Fruit fly (Drosophila melanogaster) whole organism, pupa: ENCODE results near the gene CG7806.

Experiments
- CG10348 ChIP-seq: fragments of 200-800 bp; sonication (Bioruptor generic); IDR thresholded peaks from 2 replicates; pipeline ENCODE4 v1.3.6; 2022; ENCODE audit warnings: missing biosample characterization, missing genetic modification characterization
- CG12605 ChIP-seq: fragments of 200-800 bp; sonication (Bioruptor generic); IDR thresholded peaks from 2 replicates; pipeline ENCODE4 v1.3.6; 2022; ENCODE audit warnings: missing biosample characterization, missing genetic modification characterization
- CG13204 ChIP-seq: fragments of 200-800 bp; sonication (Bioruptor generic); optimal IDR thresholded peaks from 2 replicates; lab custom pipeline; 2018; ENCODE audit warnings: missing biosample characterization, mild to moderate bottlenecking, missing genetic modification characterization, moderate library complexity
- CG14655 ChIP-seq: fragments of 200-800 bp; sonication (Bioruptor generic); optimal IDR thresholded peaks from 3 replicates; lab custom pipeline; 2017; ENCODE audit warnings: mild to moderate bottlenecking, missing biosample characterization, missing genetic modification reagents, missing genetic modification characterization
- CG15710 ChIP-seq: fragments of 200-800 bp; sonication (Bioruptor generic); optimal IDR thresholded peaks from 2 replicates; lab custom pipeline; 2018; ENCODE audit warnings: missing biosample characterization, mild to moderate bottlenecking, missing genetic modification characterization, moderate library complexity
- CG17806 ChIP-seq: fragments of 200-800 bp; sonication (Bioruptor generic); optimal IDR thresholded peaks from 2 replicates; lab custom pipeline; 2018; ENCODE audit warnings: missing biosample characterization, mild to moderate bottlenecking, missing genetic modification characterization, moderate library complexity
- CG32121 ChIP-seq: fragments of 200-800 bp; sonication (Bioruptor generic); IDR thresholded peaks from 2 replicates; pipeline ENCODE4 v1.3.6; 2022; ENCODE audit warnings: missing biosample characterization, missing genetic modification characterization
- CG34367 ChIP-seq: fragments of 200-800 bp; sonication (Bioruptor generic); optimal IDR thresholded peaks from 2 replicates; lab custom pipeline; 2018; ENCODE audit warnings: missing biosample characterization, mild to moderate bottlenecking, missing genetic modification characterization
- CG4496 ChIP-seq: fragments of 200-800 bp; sonication (Bioruptor generic); IDR thresholded peaks from 3 replicates; pipeline ENCODE4 v1.3.6; 2022; ENCODE audit warnings: missing biosample characterization, missing genetic modification characterization
- CG8159 ChIP-seq: fragments of 200-800 bp; sonication (Bioruptor generic); optimal IDR thresholded peaks from 3 replicates; lab custom pipeline; 2018; ENCODE audit warnings: missing biosample characterization, mild to moderate bottlenecking, missing genetic modification characterization, moderate library complexity
- CG8301 ChIP-seq: fragments of 200-800 bp; sonication (Bioruptor generic); optimal IDR thresholded peaks from 2 replicates; lab custom pipeline; 2018; ENCODE audit warnings: missing biosample characterization, mild to moderate bottlenecking, missing genetic modification characterization
- CG9948 ChIP-seq: fragments of 200-800 bp; sonication (Bioruptor generic); optimal IDR thresholded peaks from 2 replicates; lab custom pipeline; 2018; ENCODE audit warnings: missing biosample characterization, mild to moderate bottlenecking, missing genetic modification characterization, moderate library complexity
- D1 ChIP-seq: fragments of 200-800 bp; sonication (Bioruptor generic); optimal IDR thresholded peaks from 2 replicates; lab custom pipeline; 2018; ENCODE audit warnings: missing biosample characterization, mild to moderate bottlenecking, missing genetic modification characterization, moderate library complexity
- EcR ChIP-seq: fragments of 200-800 bp; sonication (Bioruptor generic); optimal IDR thresholded peaks from 3 replicates; lab custom pipeline; 2019; ENCODE audit warnings: missing biosample characterization, missing genetic modification characterization, mild to moderate bottlenecking, moderate library complexity, missing genetic modification reagents
- Ets98B ChIP-seq: fragments of 200-800 bp; sonication (Bioruptor generic); IDR thresholded peaks from 2 replicates; pipeline ENCODE4 v1.3.6; 2022; ENCODE audit warnings: missing biosample characterization, missing genetic modification characterization
- Pif1A ChIP-seq: fragments of 200-800 bp; sonication (Bioruptor generic); optimal IDR thresholded peaks from 3 replicates; lab custom pipeline; 2016; ENCODE audit warnings: missing biosample characterization, missing genetic modification characterization
- Pif1B ChIP-seq: fragments of 200-800 bp; sonication (Bioruptor generic); optimal IDR thresholded peaks from 3 replicates; lab custom pipeline; 2016; ENCODE audit warnings: missing biosample characterization, missing genetic modification characterization
- Snoo ChIP-seq: fragments of 200-800 bp; sonication (Bioruptor generic); optimal IDR thresholded peaks from 3 replicates; lab custom pipeline; 2017; ENCODE audit warnings: missing biosample characterization, mild to moderate bottlenecking, missing genetic modification characterization, inconsistent platforms
- fd96Ca ChIP-seq: fragments of 200-800 bp; sonication (Bioruptor generic); IDR thresholded peaks from 3 replicates; pipeline ENCODE4 v1.3.6; 2022; ENCODE audit warnings: missing biosample characterization, missing genetic modification characterization
- gl ChIP-seq: fragments of 200-800 bp; sonication (Bioruptor generic); optimal IDR thresholded peaks from 2 replicates; lab custom pipeline; 2018; ENCODE audit warnings: missing biosample characterization, mild to moderate bottlenecking, missing genetic modification characterization
- rn ChIP-seq: fragments of 200-800 bp; sonication (Bioruptor generic); IDR thresholded peaks from 2 replicates; pipeline ENCODE4 v1.3.6; 2022; ENCODE audit warnings: missing biosample characterization, missing genetic modification characterization

Gene CG7806

DNA sequence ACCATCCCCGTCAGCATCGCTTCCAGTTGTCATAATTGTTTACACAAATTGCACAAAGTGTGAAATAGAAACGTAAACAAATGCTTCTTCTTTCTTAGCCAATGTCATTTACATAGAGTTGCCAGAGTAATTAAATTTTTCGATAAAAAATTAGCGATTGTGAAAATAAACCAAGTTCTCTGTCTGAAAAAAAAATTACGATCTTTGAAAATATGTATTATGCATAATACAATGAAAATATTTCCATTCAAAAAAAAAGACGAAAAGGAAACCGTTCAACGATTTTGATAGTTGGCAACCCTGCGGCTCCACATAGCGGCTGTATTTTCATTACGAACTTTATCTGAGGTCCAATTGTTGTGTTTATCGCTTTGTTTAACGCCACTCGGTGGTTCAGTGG, at the start of gene CG7806, which contains the start of gene CG7810:
CG7806 (plus strand) TSS at position 309 of the 400 bp plus-strand sequence.
CG7810 (minus strand) TSS at position 105 of the 400 bp plus-strand sequence.
- TF ChIP-seq Pif1B (no peak), fd96Ca (peak; percentile 62; the same call in 2 of the 3 replicates), CG34367 (tag; lab: Kevin White, UChicago) (peak; percentile 87), Snoo (tag; lab: Kevin White, UChicago) (peak; percentile 85), gl (tag; lab: Kevin White, UChicago) (peak; percentile 69), CG14655 (no peak), CG9948 (peak; percentile 81), CG32121 (GFP tag; lab: Robert Waterston, UW) (peak; percentile 91), Pif1A (GFP tag; lab: Kevin White, UChicago) (no peak), Ets98B (peak; percentile 92), CG8301 (tag; lab: Kevin White, UChicago) (no peak), CG10348 (GFP tag; lab: Robert Waterston, UW) (peak; percentile 57), CG8159 (tag; lab: Kevin White, UChicago) (peak; percentile 86), rn (GFP tag; lab: Robert Waterston, UW) (peak; percentile 45; the same call in 1 of the 2 replicates), D1 (tag; lab: Kevin White, UChicago) (no peak), CG13204 (GFP tag; lab: Kevin White, UChicago) (no peak), CG4496 (peak; percentile 95), EcR (GFP tag; lab: Kevin White, UChicago) (peak; percentile 30), CG17806 (tag; lab: Kevin White, UChicago) (peak; percentile 87), CG15710 (tag; lab: Kevin White, UChicago) (peak; percentile 86), CG12605 (peak; percentile 93)
- TF ChIP-seq, all 21 proteins: peak for 15

DNA sequence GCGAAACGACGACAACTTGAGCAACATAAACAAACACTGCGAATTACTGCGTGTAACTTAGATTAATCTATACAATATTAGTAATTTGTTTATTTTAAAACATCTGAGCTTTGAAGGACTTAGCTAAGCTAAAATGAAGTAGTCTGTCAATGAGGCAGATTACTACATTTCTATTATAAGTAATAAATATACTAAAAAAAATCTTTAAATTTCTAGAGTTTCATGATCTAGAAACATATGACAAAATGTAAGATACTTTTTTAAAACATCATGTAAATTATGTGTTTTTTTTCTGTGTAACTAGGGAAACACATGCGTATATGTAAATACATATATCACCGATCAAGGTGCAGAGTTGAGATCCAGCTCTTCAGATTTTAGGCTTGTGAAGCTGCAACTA, 45.1 kb upstream of the CG7806 start:
- TF ChIP-seq CG15710 (tag; lab: Kevin White, UChicago) (peak; percentile 89), CG17806 (tag; lab: Kevin White, UChicago) (peak; percentile 90), fd96Ca (no peak), Pif1A (GFP tag; lab: Kevin White, UChicago) (peak; percentile 35), CG12605 (peak; percentile 77), D1 (tag; lab: Kevin White, UChicago) (peak; percentile 75), CG9948 (peak; percentile 80), CG4496 (peak; percentile 83), CG10348 (GFP tag; lab: Robert Waterston, UW) (no peak), CG34367 (tag; lab: Kevin White, UChicago) (peak; percentile 70), Pif1B (peak; percentile 32), EcR (GFP tag; lab: Kevin White, UChicago) (no peak), CG8301 (tag; lab: Kevin White, UChicago) (peak; percentile 79), CG32121 (GFP tag; lab: Robert Waterston, UW) (peak; percentile 85), CG13204 (GFP tag; lab: Kevin White, UChicago) (peak; percentile 51), Ets98B (peak; percentile 78), CG14655 (peak; percentile 80), Snoo (tag; lab: Kevin White, UChicago) (peak; percentile 34), gl (tag; lab: Kevin White, UChicago) (peak; percentile 64), CG8159 (tag; lab: Kevin White, UChicago) (peak; percentile 93), rn (GFP tag; lab: Robert Waterston, UW) (0 out of 2 replicates have a peak, but pooled peaks have one; percentile 18)

DNA sequence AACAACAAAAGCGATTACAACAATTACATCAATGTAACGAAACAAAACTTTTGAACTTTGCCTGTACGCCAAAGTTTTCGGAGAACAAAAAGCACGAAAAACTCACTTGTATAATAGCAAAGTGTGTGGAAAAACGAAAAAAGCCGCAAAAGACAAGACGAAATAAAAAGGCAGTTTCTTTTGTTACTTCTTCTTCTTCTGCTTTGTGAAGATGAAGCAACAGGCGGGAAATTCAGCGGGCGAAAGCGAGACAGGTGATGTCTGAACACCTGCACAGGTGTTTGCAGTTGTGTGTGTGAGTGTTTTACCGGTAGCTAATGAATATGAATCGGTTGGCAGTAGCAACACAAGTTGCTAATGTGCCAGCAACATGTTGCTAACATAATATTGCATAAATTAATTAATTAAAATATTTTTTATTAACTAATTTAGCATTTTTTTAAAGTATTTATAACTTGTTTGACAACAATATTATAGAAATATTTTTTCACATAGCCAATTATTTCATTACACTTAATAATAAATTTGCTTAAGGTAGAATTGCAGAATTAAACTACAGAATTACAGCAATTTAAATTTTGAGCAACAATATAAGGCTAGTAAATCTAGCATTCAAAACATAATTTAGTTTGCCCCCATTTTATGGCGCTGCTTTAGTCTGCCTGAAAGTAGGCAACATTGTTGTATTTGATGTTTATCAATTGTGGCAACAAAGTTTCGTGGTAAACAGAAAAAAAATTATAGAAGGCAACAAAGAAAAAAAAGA, 44.3 kb upstream of the CG7806 start:
- TF ChIP-seq CG4496 (no peak), CG12605 (peak; percentile 50; the same call in 1 of the 2 replicates)

DNA sequence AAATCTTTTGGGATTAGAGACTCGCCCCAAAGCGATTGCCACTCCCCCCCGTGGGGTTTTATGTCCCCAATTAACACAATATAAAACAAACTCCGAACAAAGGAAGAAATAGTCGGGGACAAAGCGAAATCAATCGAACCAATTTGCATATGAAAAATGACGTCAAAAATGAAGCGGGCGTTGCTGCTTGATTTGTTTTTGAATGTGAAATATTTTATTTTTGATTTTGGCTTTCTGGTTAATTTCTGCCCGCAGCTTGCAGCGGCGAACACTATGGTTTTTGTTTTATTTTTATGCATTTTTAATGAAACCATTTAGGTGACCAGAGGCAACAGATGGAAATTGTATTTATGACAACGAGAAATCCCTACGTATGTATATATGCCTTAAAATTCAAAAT, 42.5 kb upstream of the CG7806 start:
- TF ChIP-seq CG13204 (GFP tag; lab: Kevin White, UChicago) (no peak), EcR (GFP tag; lab: Kevin White, UChicago) (no peak), gl (tag; lab: Kevin White, UChicago) (no peak), CG10348 (GFP tag; lab: Robert Waterston, UW) (no peak), CG15710 (tag; lab: Kevin White, UChicago) (no peak), CG9948 (no peak), fd96Ca (no peak), CG17806 (tag; lab: Kevin White, UChicago) (no peak), D1 (tag; lab: Kevin White, UChicago) (no peak), CG12605 (no peak), CG34367 (tag; lab: Kevin White, UChicago) (no peak), Pif1A (GFP tag; lab: Kevin White, UChicago) (no peak), CG4496 (no peak), CG32121 (GFP tag; lab: Robert Waterston, UW) (no peak), CG8159 (tag; lab: Kevin White, UChicago) (no peak), Ets98B (no peak), CG8301 (tag; lab: Kevin White, UChicago) (no peak), Snoo (tag; lab: Kevin White, UChicago) (no peak), rn (GFP tag; lab: Robert Waterston, UW) (no peak), Pif1B (no peak)

DNA sequence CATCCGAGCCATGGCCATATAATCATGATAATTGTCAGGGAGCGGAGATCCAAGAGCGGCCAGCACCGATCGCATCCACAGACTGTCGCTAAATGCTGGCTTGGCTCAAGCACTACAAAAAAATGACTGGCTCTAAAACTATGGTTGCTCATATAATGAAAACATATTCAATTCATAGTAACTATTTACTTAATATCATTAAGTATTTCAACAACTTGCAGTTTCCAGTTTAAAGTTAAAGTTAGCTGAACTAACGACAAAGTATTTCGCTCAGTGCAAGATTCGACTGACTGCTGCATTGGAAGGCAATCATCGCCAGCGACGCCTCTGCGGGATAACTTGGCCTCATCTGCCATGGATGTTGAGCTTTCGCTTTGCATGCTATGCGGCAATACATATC, 40.3 kb upstream of the CG7806 start:
- TF ChIP-seq EcR (GFP tag; lab: Kevin White, UChicago) = no peak
- TF ChIP-seq fd96Ca = peak; percentile 83; the same call in 2 of the 3 replicates
- peak; percentile 57 for TF ChIP-seq CG34367 (tag; lab: Kevin White, UChicago)
- TF ChIP-seq Snoo (tag; lab: Kevin White, UChicago) = no peak
- TF ChIP-seq rn (GFP tag; lab: Robert Waterston, UW) = 0 out of 2 replicates have a peak, but pooled peaks have one; percentile 6
- TF ChIP-seq CG15710 (tag; lab: Kevin White, UChicago) = peak; percentile 57
- TF ChIP-seq CG32121 (GFP tag; lab: Robert Waterston, UW) = peak; percentile 78
- TF ChIP-seq gl (tag; lab: Kevin White, UChicago) = no peak
- TF ChIP-seq Ets98B = peak; percentile 83
- TF ChIP-seq Pif1B = peak; percentile 67
- peak; percentile 77 for TF ChIP-seq CG8301 (tag; lab: Kevin White, UChicago)
- TF ChIP-seq CG14655 = peak; percentile 79
- no peak for TF ChIP-seq CG10348 (GFP tag; lab: Robert Waterston, UW)
- TF ChIP-seq CG4496 = peak; percentile 88
- TF ChIP-seq CG17806 (tag; lab: Kevin White, UChicago) = peak; percentile 70
- TF ChIP-seq Pif1A (GFP tag; lab: Kevin White, UChicago) = peak; percentile 71
- no peak for TF ChIP-seq CG13204 (GFP tag; lab: Kevin White, UChicago)
- TF ChIP-seq CG12605 = peak; percentile 73
- peak; percentile 4 for TF ChIP-seq D1 (tag; lab: Kevin White, UChicago)
- peak; percentile 71 for TF ChIP-seq CG9948
- TF ChIP-seq CG8159 (tag; lab: Kevin White, UChicago) = peak; percentile 60
- TF ChIP-seq, all 21 proteins: peak for 16
